Fruit fly (Drosophila melanogaster) whole organism, prepupa: Measurements from ENCODE around the gene Mst57Da.

Source experiments
- CG10631 ChIP-seq: fragments of 200-800 bp; sonication (Bioruptor generic); optimal IDR thresholded peaks from 2 replicates; lab custom pipeline; 2016; ENCODE audit warnings: missing biosample characterization, missing genetic modification characterization
- CG1621 ChIP-seq: fragments of 200-800 bp; sonication (Bioruptor generic); optimal IDR thresholded peaks from 3 replicates; lab custom pipeline; 2018; ENCODE audit warnings: missing biosample characterization, mild to moderate bottlenecking, missing genetic modification characterization
- CG3032 ChIP-seq: fragments of 200-800 bp; optimal IDR thresholded peaks from 2 replicates; lab custom pipeline; 2019; ENCODE audit warnings: missing biosample characterization, mild to moderate bottlenecking, missing genetic modification characterization, moderate library complexity
- CG31627 ChIP-seq: fragments of 200-800 bp; sonication (Bioruptor generic); optimal IDR thresholded peaks from 3 replicates; lab custom pipeline; 2016; ENCODE audit warnings: missing biosample characterization, missing genetic modification characterization
- CG3919 ChIP-seq: fragments of 200-800 bp; sonication (Bioruptor generic); optimal IDR thresholded peaks from 3 replicates; lab custom pipeline; 2016; ENCODE audit warnings: missing biosample characterization, missing genetic modification characterization
- CG4318 ChIP-seq: fragments of 200-800 bp; sonication (Bioruptor generic); optimal IDR thresholded peaks from 3 replicates; lab custom pipeline; 2017; ENCODE audit warnings: missing biosample characterization, mild to moderate bottlenecking, missing genetic modification characterization
- CG6792 ChIP-seq: fragments of 200-800 bp; sonication (Bioruptor generic); optimal IDR thresholded peaks from 3 replicates; lab custom pipeline; 2016; ENCODE audit warnings: missing biosample characterization, missing genetic modification characterization
- CG7368 ChIP-seq: fragments of 200-800 bp; sonication (Bioruptor generic); optimal IDR thresholded peaks from 3 replicates; lab custom pipeline; 2016; ENCODE audit warnings: missing biosample characterization, missing genetic modification characterization
- CG8119 ChIP-seq: fragments of 200-800 bp; sonication (Bioruptor generic); IDR thresholded peaks from 3 replicates; pipeline ENCODE4 v1.3.6; 2022; ENCODE audit warnings: missing biosample characterization, missing genetic modification characterization
- CG8319 ChIP-seq: fragments of 200-800 bp; sonication (Bioruptor generic); optimal IDR thresholded peaks from 3 replicates; lab custom pipeline; 2016; ENCODE audit warnings: missing biosample characterization, missing genetic modification characterization
- Eip93F ChIP-seq: fragments of 200-800 bp; sonication (Bioruptor generic); optimal IDR thresholded peaks from 2 replicates; lab custom pipeline; 2016; ENCODE audit warnings: missing biosample characterization, mild to moderate bottlenecking, missing genetic modification characterization
- Ets21C ChIP-seq: fragments of 200-800 bp; sonication (Bioruptor generic); optimal IDR thresholded peaks from 3 replicates; lab custom pipeline; 2016; ENCODE audit warnings: missing biosample characterization, missing genetic modification characterization
- Hr4 ChIP-seq: fragments of 200-800 bp; sonication (Bioruptor generic); optimal IDR thresholded peaks from 3 replicates; lab custom pipeline; 2016; ENCODE audit warnings: missing biosample characterization, missing genetic modification characterization
- Smox ChIP-seq: fragments of 200-800 bp; sonication (Bioruptor generic); optimal IDR thresholded peaks from 3 replicates; lab custom pipeline; 2016; ENCODE audit warnings: missing biosample characterization, missing genetic modification characterization
- Sox102F ChIP-seq: fragments of 200-800 bp; sonication (Bioruptor generic); optimal IDR thresholded peaks from 2 replicates; lab custom pipeline; 2016; ENCODE audit warnings: missing biosample characterization, mild to moderate bottlenecking, missing genetic modification characterization
- Sox14 ChIP-seq: fragments of 200-800 bp; sonication (Bioruptor generic); optimal IDR thresholded peaks from 3 replicates; lab custom pipeline; 2016; ENCODE audit warnings: missing biosample characterization, missing genetic modification characterization
- cyc ChIP-seq: fragments of 200-800 bp; sonication (Bioruptor generic); optimal IDR thresholded peaks from 3 replicates; lab custom pipeline; 2016; ENCODE audit warnings: missing biosample characterization, missing genetic modification characterization
- dac ChIP-seq: fragments of 200-800 bp; sonication (Bioruptor generic); optimal IDR thresholded peaks from 2 replicates; lab custom pipeline; 2017; ENCODE audit warnings: missing biosample characterization, mild to moderate bottlenecking, missing genetic modification characterization
- dsx ChIP-seq: fragments of 200-800 bp; optimal IDR thresholded peaks from 3 replicates; lab custom pipeline; 2019; ENCODE audit warnings: missing biosample characterization, mild to moderate bottlenecking, missing genetic modification characterization, moderate library complexity; ENCODE audit not compliant: poor library complexity, severe bottlenecking
- fd85E ChIP-seq: fragments of 200-800 bp; sonication (Bioruptor generic); optimal IDR thresholded peaks from 3 replicates; lab custom pipeline; 2016; ENCODE audit warnings: missing biosample characterization, missing genetic modification characterization
- pdm3 ChIP-seq: fragments of 200-800 bp; sonication (Bioruptor generic); optimal IDR thresholded peaks from 3 replicates; lab custom pipeline; 2016; ENCODE audit warnings: missing biosample characterization, missing genetic modification characterization
- salr ChIP-seq, 2 experiments: fragments of 200-800 bp; sonication (Bioruptor generic); optimal IDR thresholded peaks; 3 replicates each; lab custom pipeline; 2016 to 2018; ENCODE audit warnings: missing biosample characterization in 2 of 2, missing genetic modification characterization in 2 of 2, mild to moderate bottlenecking in 1 of 2
- ss ChIP-seq, 2 experiments: fragments of 200-800 bp; sonication (Bioruptor generic); optimal IDR thresholded peaks; 2 replicates in 1 of 2; 3 replicates in 1 of 2; lab custom pipeline; 2017 to 2018; ENCODE audit warnings: mild to moderate bottlenecking in 2 of 2, missing biosample characterization in 2 of 2, missing genetic modification characterization in 2 of 2, moderate library complexity in 1 of 2

Mst57Da gene

DNA sequence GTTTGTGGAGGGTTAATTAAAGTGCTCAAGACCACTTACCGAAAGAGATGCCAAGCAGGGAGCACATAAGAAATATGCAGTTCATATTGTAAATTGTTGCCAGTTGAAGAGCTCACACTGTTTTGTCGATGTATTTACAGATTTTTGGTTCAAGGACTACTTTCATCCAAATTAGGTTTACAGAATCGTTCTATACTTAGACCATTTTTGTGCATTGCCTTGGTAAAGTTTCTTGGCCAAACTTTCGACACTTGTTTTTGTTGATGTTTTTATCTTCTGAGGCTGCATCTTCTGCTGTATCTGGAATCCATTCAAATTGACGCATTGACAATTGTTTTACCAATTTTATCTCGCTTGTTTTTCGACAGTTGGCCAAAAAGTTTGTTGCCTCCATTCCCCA, 41.3 kb downstream of the Mst57Da start, which contains the start of gene CG31093:
Gene CG31093, minus strand, starts transcription at position 101 of the 400 bp plus-strand sequence.
- TF ChIP-seq dac (GFP tag; lab: Kevin White, UChicago), result no peak
- no peak for TF ChIP-seq CG10631 (GFP tag; lab: Kevin White, UChicago)
- no peak for TF ChIP-seq Eip93F (GFP tag; lab: Kevin White, UChicago)
- TF ChIP-seq CG8119 (GFP tag; lab: Robert Waterston, UW), result no peak
- TF ChIP-seq CG4318 (GFP tag; lab: Kevin White, UChicago), result no peak
- TF ChIP-seq CG1621, result no peak

DNA sequence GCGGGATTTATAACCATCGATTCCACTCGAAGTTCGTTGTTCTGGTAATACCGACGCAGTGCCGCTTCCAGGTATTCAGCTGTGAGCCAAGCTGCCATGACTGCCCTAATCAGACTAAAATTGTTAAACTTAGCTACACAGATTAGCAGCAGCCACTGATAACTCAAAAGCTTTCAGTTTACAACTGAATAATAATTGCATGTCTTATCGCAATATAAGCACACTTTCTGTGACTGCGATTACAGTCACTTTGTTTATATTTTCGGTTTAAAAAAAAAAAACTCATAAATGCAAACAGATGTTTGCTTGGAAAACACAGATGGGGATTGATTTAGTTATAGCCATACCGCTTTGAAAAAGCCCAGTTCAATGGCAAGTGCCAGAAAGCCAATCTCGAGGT, 42.3 kb downstream of the Mst57Da start, which contains the start of gene CG31380:
Gene CG31380, minus strand, starts transcription at position 101 of the 400 bp plus-strand sequence.
- TF ChIP-seq CG31627 (GFP tag; lab: Kevin White, UChicago) (no peak), salr (GFP tag; optimal IDR thresholded peaks at IDR 0.05; lab: Kevin White, UChicago) (no peak)

DNA sequence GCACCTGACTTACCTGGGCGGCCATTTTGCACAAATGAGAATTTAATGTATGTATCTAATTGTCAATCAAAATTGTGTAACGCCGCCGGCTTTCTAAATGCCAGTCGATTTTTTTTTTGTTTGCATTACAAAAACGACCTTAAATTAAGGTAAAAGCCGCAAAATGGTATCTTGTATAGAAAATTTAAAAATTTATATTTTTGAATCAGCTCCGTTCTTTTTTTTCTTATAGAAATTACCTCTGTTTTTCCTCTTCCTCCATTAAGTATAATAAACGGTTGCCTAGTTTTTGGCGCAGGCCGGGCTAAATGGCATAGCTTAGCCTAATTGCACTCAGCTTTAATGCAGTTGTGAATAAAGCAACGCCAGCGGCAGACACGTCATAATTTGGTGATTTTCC, 44.5 kb downstream of the Mst57Da start, which contains the start of gene CG4960:
Gene CG4960, minus strand, starts transcription at position 101 of the 400 bp plus-strand sequence.
- TF ChIP-seq Smox (GFP tag; lab: Kevin White, UChicago), result no peak
- TF ChIP-seq CG6792 (GFP tag; lab: Kevin White, UChicago), result no peak
- TF ChIP-seq Ets21C (GFP tag; lab: Kevin White, UChicago), result no peak
- TF ChIP-seq CG3919 (GFP tag; lab: Kevin White, UChicago), result no peak
- no peak for TF ChIP-seq pdm3 (GFP tag; lab: Kevin White, UChicago)
- TF ChIP-seq CG8319, result no peak
- no peak for TF ChIP-seq Sox102F (GFP tag; lab: Kevin White, UChicago)
- no peak for TF ChIP-seq CG10631 (GFP tag; lab: Kevin White, UChicago)
- no peak for TF ChIP-seq Hr4 (GFP tag; lab: Kevin White, UChicago)
- no peak for TF ChIP-seq cyc (GFP tag; lab: Kevin White, UChicago)
- no peak for TF ChIP-seq ss (GFP tag; optimal IDR thresholded peaks at IDR 0.05; lab: Kevin White, UChicago)
- TF ChIP-seq CG3032 (tag; lab: Kevin White, UChicago), result no peak

DNA sequence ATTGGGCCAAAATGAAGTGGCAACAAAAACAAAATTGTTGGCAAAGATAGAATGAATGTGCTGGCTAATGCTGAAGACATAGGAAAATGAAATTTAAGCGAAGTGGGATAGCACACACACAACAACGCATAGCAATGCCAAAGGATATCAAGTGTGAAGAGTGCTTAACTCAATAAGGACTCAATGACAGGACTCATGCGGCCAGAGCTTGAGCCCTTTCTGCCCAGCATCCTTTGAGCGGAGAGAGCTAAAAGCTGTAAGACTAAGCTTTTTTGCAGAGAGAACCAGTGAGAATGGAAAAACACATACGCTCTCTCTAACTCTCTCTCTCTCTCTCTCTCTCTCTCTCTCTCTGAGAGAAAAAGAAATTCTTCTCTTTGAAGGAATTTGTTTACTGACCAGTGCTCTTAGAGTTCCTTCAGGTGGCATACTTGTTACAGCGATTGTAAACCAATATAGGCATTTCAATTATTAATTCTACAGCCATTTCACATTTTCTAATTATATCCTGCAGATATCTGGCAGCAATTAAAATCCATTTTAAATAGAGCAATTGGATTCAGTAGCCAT, 48.8 kb downstream of the Mst57Da start:
- TF ChIP-seq CG7368 (GFP tag; lab: Kevin White, UChicago) (no peak), fd85E (GFP tag; lab: Kevin White, UChicago) (no peak), Sox14 (GFP tag; lab: Kevin White, UChicago) (no peak), CG3032 (tag; lab: Kevin White, UChicago) (no peak), dsx (no peak), Hr4 (GFP tag; lab: Kevin White, UChicago) (no peak), CG8319 (no peak)
